Worm (Caenorhabditis elegans) whole organism, L4/young adult: ENCODE results near the gene rbf-1.

ENCODE experiments used
- W03F9.2 ChIP-seq: fragments of 150-350 bp; optimal IDR thresholded peaks from 2 replicates; lab custom pipeline; 2014; ENCODE audit warnings: missing biosample characterization, missing genetic modification characterization
- dao-5 ChIP-seq: sonication (generic microtip); optimal IDR thresholded peaks from 2 replicates; lab custom pipeline; 2016; ENCODE audit warnings: missing genotype, missing genetic modification characterization, moderate library complexity, missing compliant biosample characterization
- him-1 ChIP-seq: sonication (generic microtip); optimal IDR thresholded peaks from 2 replicates; lab custom pipeline; 2016; ENCODE audit warnings: missing genotype, missing genetic modification reagents, missing genetic modification characterization, missing compliant biosample characterization

DNA sequence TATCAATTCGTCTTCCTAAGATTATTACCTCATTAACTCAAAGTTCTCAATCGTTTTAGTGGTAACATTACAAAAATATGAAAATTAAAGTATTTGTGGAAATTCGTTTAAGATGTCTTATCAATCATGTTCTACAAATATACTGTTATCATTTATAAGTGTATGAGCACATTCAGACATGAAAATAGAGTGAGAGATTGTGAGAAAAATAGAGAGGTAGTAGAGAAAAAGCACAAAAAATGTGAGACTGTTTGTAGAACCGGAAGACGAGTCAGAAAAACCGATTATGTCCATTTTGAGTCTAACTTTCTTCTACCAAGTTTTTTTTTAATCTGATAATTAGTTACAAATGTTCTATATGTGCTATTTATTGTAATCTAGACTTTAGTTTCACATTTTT is 17.7 kb downstream of the rbf-1 start:
- TF ChIP-seq dao-5 (tag; lab: Kevin White, UChicago) (no peak), W03F9.2 (tag; lab: Kevin White, UChicago) (no peak), him-1 (no peak)
